Fruit fly (Drosophila melanogaster) whole organism, embryonic: ENCODE measurements around the gene GlyRS.

Source experiments
- Abd-B ChIP-seq: fragments of 200-800 bp; sonication (Bioruptor generic); optimal IDR thresholded peaks from 2 replicates; lab custom pipeline; 2018; ENCODE audit warnings: missing biosample characterization, mild to moderate bottlenecking, missing genetic modification characterization, moderate library complexity
- Ada2b ChIP-seq: fragments of 200-800 bp; sonication (Bioruptor generic); IDR thresholded peaks from 2 replicates; pipeline ENCODE4 v1.3.6; 2022; ENCODE audit warnings: missing biosample characterization, missing genetic modification characterization
- CG10209 ChIP-seq: fragments of 200-800 bp; sonication (Bioruptor generic); optimal IDR thresholded peaks from 3 replicates; lab custom pipeline; 2017; ENCODE audit warnings: missing biosample characterization, mild to moderate bottlenecking, missing genetic modification characterization, missing genetic modification reagents
- CG11504 ChIP-seq: fragments of 200-800 bp; sonication (Bioruptor generic); optimal IDR thresholded peaks from 3 replicates; lab custom pipeline; 2019; ENCODE audit warnings: missing biosample characterization, mild to moderate bottlenecking, missing genetic modification characterization, moderate library complexity
- CG11695 ChIP-seq: fragments of 200-800 bp; sonication (Bioruptor generic); IDR thresholded peaks from 3 replicates; pipeline ENCODE4 v1.3.6; 2022; ENCODE audit warnings: missing biosample characterization, missing genetic modification characterization
- CG12236 ChIP-seq: fragments of 200-800 bp; sonication (Bioruptor generic); optimal IDR thresholded peaks from 2 replicates; lab custom pipeline; 2016; ENCODE audit warnings: missing biosample characterization, missing genetic modification characterization
- CG15479 ChIP-seq: fragments of 200-800 bp; sonication (Bioruptor generic); optimal IDR thresholded peaks from 3 replicates; lab custom pipeline; 2019; ENCODE audit warnings: missing biosample characterization, mild to moderate bottlenecking, missing genetic modification characterization, moderate library complexity
- CG15601 ChIP-seq: fragments of 200-800 bp; sonication (Bioruptor generic); optimal IDR thresholded peaks from 3 replicates; lab custom pipeline; 2019; ENCODE audit warnings: missing biosample characterization, mild to moderate bottlenecking, missing genetic modification characterization, moderate library complexity
- CG2116 ChIP-seq: fragments of 200-800 bp; sonication (Bioruptor generic); optimal IDR thresholded peaks from 3 replicates; lab custom pipeline; 2018; ENCODE audit warnings: missing biosample characterization, mild to moderate bottlenecking, missing genetic modification characterization
- CG2875 ChIP-seq: fragments of 200-800 bp; sonication (Bioruptor generic); optimal IDR thresholded peaks from 2 replicates; lab custom pipeline; 2017; ENCODE audit warnings: missing biosample characterization, mild to moderate bottlenecking, missing genetic modification characterization, missing genetic modification reagents
- CG34422 ChIP-seq: fragments of 200-800 bp; sonication (Bioruptor generic); IDR thresholded peaks from 3 replicates; pipeline ENCODE4 v1.3.6; 2022; ENCODE audit warnings: missing biosample characterization, missing genetic modification characterization
- CG4707 ChIP-seq: fragments of 200-800 bp; sonication (Bioruptor generic); optimal IDR thresholded peaks from 2 replicates; lab custom pipeline; 2018; ENCODE audit warnings: missing biosample characterization, mild to moderate bottlenecking, missing genetic modification characterization, moderate library complexity
- CG5953 ChIP-seq: fragments of 200-800 bp; sonication (Bioruptor generic); IDR thresholded peaks from 2 replicates; pipeline ENCODE4 v1.3.6; 2022; ENCODE audit warnings: missing biosample characterization, missing genetic modification characterization
- CG7928 ChIP-seq: fragments of 200-800 bp; sonication (Bioruptor generic); optimal IDR thresholded peaks from 2 replicates; lab custom pipeline; 2017; ENCODE audit warnings: missing biosample characterization, mild to moderate bottlenecking, missing genetic modification characterization
- CG8281 ChIP-seq: fragments of 200-800 bp; sonication (Bioruptor generic); optimal IDR thresholded peaks from 2 replicates; lab custom pipeline; 2018; ENCODE audit warnings: missing biosample characterization, mild to moderate bottlenecking, missing genetic modification characterization, moderate library complexity
- CG9609 ChIP-seq: fragments of 200-800 bp; sonication (Bioruptor generic); optimal IDR thresholded peaks from 3 replicates; lab custom pipeline; 2016; ENCODE audit warnings: missing biosample characterization, missing genetic modification characterization
- CTCF ChIP-seq: fragments of 200-800 bp; sonication (Bioruptor generic); optimal IDR thresholded peaks from 2 replicates; lab custom pipeline; 2017; ENCODE audit warnings: missing biosample characterization, mild to moderate bottlenecking, missing genetic modification characterization, moderate library complexity
- Dbx ChIP-seq: fragments of 200-800 bp; sonication (Bioruptor generic); IDR thresholded peaks from 3 replicates; pipeline ENCODE4 v1.3.6; 2022; ENCODE audit warnings: missing biosample characterization, missing genetic modification characterization
- Dek ChIP-seq: fragments of 200-800 bp; sonication (Bioruptor generic); optimal IDR thresholded peaks from 3 replicates; lab custom pipeline; 2019; ENCODE audit warnings: missing biosample characterization, mild to moderate bottlenecking, missing genetic modification characterization, moderate library complexity
- Elba2 ChIP-seq: fragments of 200-800 bp; sonication (Bioruptor generic); optimal IDR thresholded peaks from 3 replicates; lab custom pipeline; 2016; ENCODE audit warnings: missing biosample characterization, missing genetic modification characterization
- Ets97D ChIP-seq: fragments of 200-800 bp; sonication (Bioruptor generic); optimal IDR thresholded peaks from 3 replicates; lab custom pipeline; 2016; ENCODE audit warnings: missing biosample characterization, missing genetic modification characterization
- Fer2 ChIP-seq: fragments of 200-800 bp; sonication (Bioruptor generic); optimal IDR thresholded peaks from 2 replicates; lab custom pipeline; 2018; ENCODE audit warnings: missing biosample characterization, mild to moderate bottlenecking, missing genetic modification characterization, moderate library complexity
- GATAe ChIP-seq: fragments of 200-800 bp; sonication (Bioruptor generic); conservative IDR thresholded peaks from 2 replicates; pipeline ENCODE4 v1.3.6; 2022; ENCODE audit warnings: missing biosample characterization, missing genetic modification characterization
- Gsc ChIP-seq: fragments of 200-800 bp; sonication (Bioruptor generic); IDR thresholded peaks from 2 replicates; pipeline ENCODE4 v1.3.6; 2022; ENCODE audit warnings: missing biosample characterization, missing genetic modification characterization
- HHEX ChIP-seq: fragments of 200-800 bp; sonication (Bioruptor generic); optimal IDR thresholded peaks from 3 replicates; lab custom pipeline; 2017; ENCODE audit warnings: missing biosample characterization, mild to moderate bottlenecking, missing genetic modification characterization, missing genetic modification reagents
- HLH3B ChIP-seq: fragments of 200-800 bp; sonication (Bioruptor generic); IDR thresholded peaks from 2 replicates; pipeline ENCODE4 v1.3.6; 2022; ENCODE audit warnings: missing biosample characterization, missing genetic modification characterization
- HLH4C ChIP-seq: fragments of 200-800 bp; sonication (Bioruptor generic); IDR thresholded peaks from 3 replicates; pipeline ENCODE4 v1.3.6; 2022; ENCODE audit warnings: missing biosample characterization, missing genetic modification characterization; ENCODE audit not compliant: partially characterized antibody
- Hey ChIP-seq: fragments of 200-800 bp; sonication (Bioruptor generic); optimal IDR thresholded peaks from 3 replicates; lab custom pipeline; 2018; ENCODE audit warnings: missing biosample characterization, mild to moderate bottlenecking, missing genetic modification characterization
- Hr39 ChIP-seq: fragments of >200 bp; optimal IDR thresholded peaks from 2 replicates; lab custom pipeline; 2017
- MESR4 ChIP-seq: fragments of 200-800 bp; sonication (Bioruptor generic); optimal IDR thresholded peaks from 2 replicates; lab custom pipeline; 2018; ENCODE audit warnings: missing biosample characterization, mild to moderate bottlenecking, missing genetic modification characterization, moderate library complexity
- NC2α ChIP-seq: fragments of 200-800 bp; sonication (Bioruptor generic); optimal IDR thresholded peaks from 2 replicates; lab custom pipeline; 2016; ENCODE audit warnings: missing biosample characterization, missing genetic modification characterization
- Nf-YB ChIP-seq: fragments of 200-800 bp; sonication (Bioruptor generic); optimal IDR thresholded peaks from 3 replicates; lab custom pipeline; 2019; ENCODE audit warnings: missing biosample characterization, mild to moderate bottlenecking, missing genetic modification characterization, moderate library complexity
- Six4 ChIP-seq: fragments of 200-800 bp; sonication (Bioruptor generic); optimal IDR thresholded peaks from 2 replicates; lab custom pipeline; 2016; ENCODE audit warnings: missing biosample characterization, missing genetic modification characterization
- Sox102F ChIP-seq: fragments of 200-800 bp; sonication (Bioruptor generic); optimal IDR thresholded peaks from 2 replicates; lab custom pipeline; 2018; ENCODE audit warnings: missing biosample characterization, mild to moderate bottlenecking, missing genetic modification characterization, moderate library complexity
- Vsx1 ChIP-seq: fragments of 200-800 bp; sonication (Bioruptor generic); optimal IDR thresholded peaks from 2 replicates; lab custom pipeline; 2017; ENCODE audit warnings: missing biosample characterization, mild to moderate bottlenecking, missing genetic modification characterization, missing genetic modification reagents
- aop ChIP-seq: fragments of 200-800 bp; sonication (Bioruptor generic); IDR thresholded peaks from 2 replicates; pipeline ENCODE4 v1.3.6; 2022; ENCODE audit warnings: missing biosample characterization, missing genetic modification characterization
- disco-r ChIP-seq: fragments of 200-800 bp; sonication (Bioruptor generic); optimal IDR thresholded peaks from 2 replicates; lab custom pipeline; 2016; ENCODE audit warnings: missing biosample characterization, missing genetic modification characterization
- dmrt99B ChIP-seq: fragments of 200-800 bp; sonication (Bioruptor generic); optimal IDR thresholded peaks from 2 replicates; lab custom pipeline; 2018; ENCODE audit warnings: missing biosample characterization, mild to moderate bottlenecking, missing genetic modification characterization, moderate library complexity
- eve ChIP-seq, 2 experiments: fragments of >200 bp; optimal IDR thresholded peaks; 2 replicates each; lab custom pipeline; 2017; ENCODE audit warnings: missing biosample characterization in 2 of 2, missing genetic modification characterization in 2 of 2
- grn ChIP-seq: fragments of 200-800 bp; sonication (Bioruptor generic); optimal IDR thresholded peaks from 3 replicates; lab custom pipeline; 2017; ENCODE audit warnings: missing biosample characterization, missing genetic modification characterization
- jumu ChIP-seq: fragments of 200-800 bp; sonication (Bioruptor generic); optimal IDR thresholded peaks from 3 replicates; lab custom pipeline; 2016; ENCODE audit warnings: missing biosample characterization, missing genetic modification characterization
- pfk ChIP-seq: fragments of 200-800 bp; sonication (Bioruptor generic); optimal IDR thresholded peaks from 2 replicates; lab custom pipeline; 2018; ENCODE audit warnings: missing biosample characterization, mild to moderate bottlenecking, missing genetic modification characterization, moderate library complexity
- pnt ChIP-seq: fragments of 200-800 bp; sonication (Bioruptor generic); optimal IDR thresholded peaks from 3 replicates; lab custom pipeline; 2016; ENCODE audit warnings: missing biosample characterization, missing genetic modification characterization
- pros ChIP-seq: fragments of 200-800 bp; sonication (Bioruptor generic); optimal IDR thresholded peaks from 3 replicates; lab custom pipeline; 2019; ENCODE audit warnings: missing biosample characterization, mild to moderate bottlenecking, missing genetic modification characterization, moderate library complexity
- sim ChIP-seq: fragments of 200-800 bp; sonication (Bioruptor generic); IDR thresholded peaks from 2 replicates; pipeline ENCODE4 v1.3.6; 2022; ENCODE audit warnings: missing biosample characterization, missing genetic modification characterization
- tx ChIP-seq: fragments of 200-800 bp; sonication (Bioruptor generic); optimal IDR thresholded peaks from 2 replicates; lab custom pipeline; 2016; ENCODE audit warnings: missing biosample characterization, missing genetic modification characterization
- vvl ChIP-seq: fragments of 200-800 bp; sonication (Bioruptor generic); IDR thresholded peaks from 2 replicates; pipeline ENCODE4 v1.3.6; 2022; ENCODE audit warnings: missing biosample characterization, missing genetic modification characterization
- z ChIP-seq: fragments of 200-800 bp; sonication (Bioruptor generic); IDR thresholded peaks from 3 replicates; pipeline ENCODE4 v1.3.6; 2022; ENCODE audit warnings: missing biosample characterization, missing genetic modification characterization
- zfh2 ChIP-seq: fragments of 200-800 bp; sonication (Bioruptor generic); optimal IDR thresholded peaks from 2 replicates; lab custom pipeline; 2016; ENCODE audit warnings: missing biosample characterization, missing genetic modification characterization

GlyRS gene

DNA sequence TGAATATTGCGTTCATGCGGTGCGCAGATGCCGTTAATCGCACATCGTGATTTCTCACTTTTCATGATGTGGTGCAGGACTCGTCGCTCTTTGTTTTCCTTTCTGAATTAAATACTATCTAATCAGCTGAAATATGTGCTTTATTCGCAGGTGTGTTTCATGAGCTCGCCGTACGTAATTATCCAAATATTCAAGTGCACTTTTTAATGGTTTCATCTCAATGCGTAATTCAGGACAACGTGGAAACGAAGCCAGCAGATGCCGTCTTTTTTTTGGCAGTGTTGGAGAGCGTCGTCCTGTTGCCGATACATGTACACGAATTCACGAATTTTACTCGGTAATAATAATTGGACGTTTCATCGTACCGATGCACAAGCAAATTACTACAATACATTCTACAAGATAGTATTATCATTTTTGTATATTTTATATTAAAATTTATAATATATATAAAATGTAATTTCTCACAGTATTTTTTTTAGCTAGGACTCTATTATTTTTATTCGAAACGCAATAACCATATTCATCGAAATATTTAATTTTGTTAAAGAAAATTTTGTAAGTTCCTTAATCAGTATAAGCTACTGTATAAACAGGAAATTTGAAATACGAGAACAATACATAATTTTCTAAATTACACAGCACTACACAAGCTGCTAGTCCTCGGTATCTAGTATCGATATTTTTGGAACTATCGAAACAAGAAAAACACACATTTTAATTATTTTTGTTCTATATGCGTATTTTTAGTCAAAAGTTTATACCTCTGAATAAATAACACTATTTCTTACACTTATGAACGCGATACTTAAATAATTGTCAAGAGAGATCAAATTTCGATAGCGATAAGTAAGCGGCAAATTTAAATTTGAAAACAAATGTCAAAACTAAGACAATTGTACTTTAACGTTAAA lies 42.0 kb downstream of the GlyRS start, which contains the start of gene CG12316 (continued):
- TF ChIP-seq NC2α (GFP tag; lab: Kevin White, UChicago) (peak; percentile 85), CG7928 (GFP tag; lab: Kevin White, UChicago) (peak; percentile 55), GATAe (GFP tag; lab: Robert Waterston, UW) (no peak; the same call in 1 of the 2 replicates), Hr39 (lab: Kevin White, UChicago) (no peak), CG15601 (tag; lab: Kevin White, UChicago) (peak; percentile 81), Gsc (no peak), vvl (GFP tag; lab: Robert Waterston, UW) (peak; percentile 92), Ada2b (GFP tag; lab: Robert Waterston, UW) (peak; percentile 80), Elba2 (GFP tag; lab: Kevin White, UChicago) (peak; percentile 5), dmrt99B (tag; lab: Kevin White, UChicago) (peak; percentile 91), pnt (peak; percentile 80), Vsx1 (GFP tag; lab: Kevin White, UChicago) (peak; percentile 81), tx (peak; percentile 84), aop (GFP tag; lab: Robert Waterston, UW) (0 out of 2 replicates have a peak, but pooled peaks have one; percentile 51), sim (GFP tag; lab: Robert Waterston, UW) (peak; percentile 85), Abd-B (GFP tag; lab: Kevin White, UChicago) (peak; percentile 77), pros (GFP tag; lab: Kevin White, UChicago) (peak; percentile 70), pfk (GFP tag; lab: Kevin White, UChicago) (peak; percentile 47), Dek (tag; lab: Kevin White, UChicago) (peak; percentile 77), CG11695 (GFP tag; lab: Robert Waterston, UW) (peak; percentile 89), CG34422 (GFP tag; lab: Robert Waterston, UW) (peak; percentile 69), CG15479 (GFP tag; lab: Kevin White, UChicago) (peak; percentile 30), HLH3B (GFP tag; lab: Robert Waterston, UW) (peak; percentile 74), MESR4 (GFP tag; lab: Kevin White, UChicago) (peak; percentile 70), CG12236 (GFP tag; lab: Kevin White, UChicago) (peak; percentile 72), HHEX (GFP tag; lab: Kevin White, UChicago) (peak; percentile 85), Ets97D (GFP tag; lab: Kevin White, UChicago) (peak; percentile 70), eve (GFP tag; optimal IDR thresholded peaks at IDR 0.05; lab: Kevin White, UChicago) (no peak), disco-r (GFP tag; lab: Kevin White, UChicago) (peak; percentile 89), grn (GFP tag; lab: Kevin White, UChicago) (peak; percentile 59), Hey (tag; lab: Kevin White, UChicago) (peak; percentile 75), Dbx (peak; percentile 79), CTCF (GFP tag; lab: Kevin White, UChicago) (no peak), CG11504 (peak; percentile 92), CG2875 (GFP tag; lab: Kevin White, UChicago) (peak; percentile 89), CG9609 (GFP tag; lab: Kevin White, UChicago) (peak; percentile 93), zfh2 (GFP tag; lab: Kevin White, UChicago) (peak; percentile 92), CG10209 (peak; percentile 90), CG8281 (tag; lab: Kevin White, UChicago) (peak; percentile 77), HLH4C (peak; percentile 83), CG5953 (GFP tag; lab: Robert Waterston, UW) (peak; percentile 76), CG4707 (GFP tag; lab: Kevin White, UChicago) (peak; percentile 88), z (peak; percentile 38; the same call in 1 of the 3 replicates), Nf-YB (peak; percentile 80), Six4 (peak; percentile 86), jumu (peak; percentile 94), CG2116 (GFP tag; lab: Kevin White, UChicago) (peak; percentile 50), Sox102F (peak; percentile 89), Fer2 (tag; lab: Kevin White, UChicago) (peak; percentile 81)
